In the genomic region with DNA sequence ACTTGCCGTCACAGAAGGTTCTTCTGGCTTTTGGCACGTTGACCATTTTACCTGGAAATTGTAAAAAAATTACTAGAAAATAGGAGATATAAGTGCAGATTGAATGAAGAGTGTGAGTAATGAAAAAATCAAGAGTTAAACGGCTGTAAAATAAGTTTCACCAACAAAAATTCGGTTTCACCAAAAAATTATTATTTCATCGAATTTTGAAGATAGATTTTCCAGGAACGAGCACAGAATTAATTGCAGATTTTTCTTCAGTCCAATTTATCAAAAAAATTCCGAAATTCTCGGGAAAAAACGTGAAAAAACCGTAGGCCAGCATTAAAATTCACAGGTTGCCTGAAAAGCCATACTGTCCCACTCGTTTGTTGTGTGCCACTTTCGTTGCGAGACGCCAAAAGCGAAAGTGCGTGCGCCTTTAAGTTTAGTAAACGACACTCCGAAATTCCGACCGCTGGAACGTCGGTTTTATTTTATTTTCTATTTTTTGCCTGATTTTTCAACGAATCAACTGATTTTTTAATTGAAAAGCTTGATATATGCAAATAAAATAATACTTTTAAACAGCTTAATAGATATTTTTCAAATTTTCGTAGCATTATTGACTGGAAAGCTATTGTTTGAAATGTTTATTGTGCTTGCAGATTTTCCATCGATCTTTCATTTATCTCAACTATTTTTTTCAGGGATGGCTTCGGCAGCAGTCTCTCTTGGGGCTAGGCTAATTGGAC, we compare ENCODE assay signal across 5 worm cellular contexts.
TF ChIP-seq lines count a peak whose summit lies in the region.

rpl-36.A (minus strand) TSS at position 51 of the 734 bp plus-strand sequence.
nuo-1 (plus strand) TSS at position 684 of the 734 bp plus-strand sequence.

TF ChIP-seq in whole organism, L1 larva, 84 proteins besides CTCF, POLR2A, EP300 and RAD21 (continues in another document):
- TF ChIP-seq lir-3 (tag; optimal IDR thresholded peaks at IDR 0.05; lab: Kevin White, UChicago; ENCODE audit: poor library complexity) (peak; percentile 51), nhr-47 (tag; optimal IDR thresholded peaks at IDR 0.05; lab: Kevin White, UChicago) (peak; percentile 85), pqm-1 (tag; optimal IDR thresholded peaks at IDR 0.05; lab: Kevin White, UChicago) (no peak), ceh-82 (tag; optimal IDR thresholded peaks at IDR 0.05; lab: Kevin White, UChicago) (peak; percentile 58 to 92 (median 76)), elt-3 (tag; optimal IDR thresholded peaks at IDR 0.05; lab: Kevin White, UChicago) (peak in 3 of 6 experiments; percentile 3 to 83 (median 41)), fkh-8 (tag; optimal IDR thresholded peaks at IDR 0.05; lab: Kevin White, UChicago) (peak; percentile 77), nhr-84 (tag; optimal IDR thresholded peaks at IDR 0.05; lab: Kevin White, UChicago) (no peak), aly-2 (tag; optimal IDR thresholded peaks at IDR 0.05; lab: Kevin White, UChicago) (no peak), efl-3 (GFP tag; optimal IDR thresholded peaks at IDR 0.05; lab: Kevin White, UChicago) (no peak), fkh-10 (GFP tag; optimal IDR thresholded peaks at IDR 0.05; lab: Kevin White, UChicago) (peak; percentile 25), mab-9 (GFP tag; IDR thresholded peaks at IDR 0.05; lab: Robert Waterston, UW) (no peak), snu-23 (GFP tag; optimal IDR thresholded peaks at IDR 0.05; lab: Kevin White, UChicago) (peak; percentile 91), pag-3 (tag; optimal IDR thresholded peaks at IDR 0.05; lab: Kevin White, UChicago; ENCODE audit: borderline replicate concordance, insufficient read depth) (no peak), rnt-1 (tag; optimal IDR thresholded peaks at IDR 0.05; lab: Kevin White, UChicago) (peak; percentile 84), zip-4 (GFP tag; optimal IDR thresholded peaks at IDR 0.05; lab: Kevin White, UChicago) (no peak), nhr-28 (tag; optimal IDR thresholded peaks at IDR 0.05; lab: Kevin White, UChicago) (no peak)

TF ChIP-seq in whole organism, L3 larva, 47 proteins besides CTCF, POLR2A, EP300 and RAD21 (continues in another document):
- TF ChIP-seq lsy-12 (tag; optimal IDR thresholded peaks at IDR 0.05; lab: Kevin White, UChicago), result peak; percentile 41
- TF ChIP-seq sea-2 (GFP tag; optimal IDR thresholded peaks at IDR 0.05; lab: Kevin White, UChicago), result no peak
- peak; percentile 47 for TF ChIP-seq ama-1 (optimal IDR thresholded peaks at IDR 0.05; lab: Kevin White, UChicago)
- no peak for TF ChIP-seq nhr-67 (tag; optimal IDR thresholded peaks at IDR 0.05; lab: Kevin White, UChicago)
- TF ChIP-seq elt-2 (tag; optimal IDR thresholded peaks at IDR 0.05; lab: Kevin White, UChicago), result peak; percentile 45
- TF ChIP-seq hmg-11 (tag; optimal IDR thresholded peaks at IDR 0.05; lab: Kevin White, UChicago), result peak; percentile 79
- TF ChIP-seq lin-39 (tag; optimal IDR thresholded peaks at IDR 0.05; lab: Kevin White, UChicago), result peak; percentile 96
- TF ChIP-seq aly-2 (tag; optimal IDR thresholded peaks at IDR 0.05; lab: Kevin White, UChicago), result no peak
- TF ChIP-seq nhr-76 (tag; optimal IDR thresholded peaks at IDR 0.05; lab: Kevin White, UChicago), result peak; percentile 21
- peak; percentile 33 for TF ChIP-seq pqm-1 (tag; optimal IDR thresholded peaks at IDR 0.05; lab: Kevin White, UChicago)
- peak; percentile 97 for TF ChIP-seq nfya-1 (tag; optimal IDR thresholded peaks at IDR 0.05; lab: Kevin White, UChicago; ENCODE audit: insufficient read depth)
- no peak for TF ChIP-seq eor-1 (tag; optimal IDR thresholded peaks at IDR 0.05; lab: Kevin White, UChicago)
- no peak for TF ChIP-seq egl-27 (tag; optimal IDR thresholded peaks at IDR 0.05; lab: Kevin White, UChicago)
- no peak for TF ChIP-seq ztf-4 (tag; optimal IDR thresholded peaks at IDR 0.05; lab: Kevin White, UChicago)
- TF ChIP-seq elt-1 (tag; optimal IDR thresholded peaks at IDR 0.05; lab: Kevin White, UChicago), result no peak
- TF ChIP-seq ceh-16 (tag; optimal IDR thresholded peaks at IDR 0.05; lab: Kevin White, UChicago), result no peak
- no peak for TF ChIP-seq ZK546.5 (tag; optimal IDR thresholded peaks at IDR 0.05; lab: Kevin White, UChicago)

TF ChIP-seq in whole organism, early embryonic, 17 proteins besides CTCF, POLR2A, EP300 and RAD21:
- TF ChIP-seq tbx-37 (GFP tag; conservative IDR thresholded peaks at IDR 0.05; lab: Robert Waterston, UW), result 0 out of 2 replicates have a peak, but pooled peaks have one; percentile 18
- TF ChIP-seq hmg-4 (GFP tag; optimal IDR thresholded peaks at IDR 0.05; lab: Kevin White, UChicago), result no peak
- TF ChIP-seq F13C5.2 (tag; optimal IDR thresholded peaks at IDR 0.05; lab: Kevin White, UChicago), result peak; percentile 23

TF ChIP-seq in whole organism, midembryonic, 9 proteins besides CTCF, POLR2A, EP300 and RAD21:
- 0 out of 2 replicates have a peak, but pooled peaks have one; percentile 22 for TF ChIP-seq ztf-23 (GFP tag; IDR thresholded peaks at IDR 0.05; lab: Robert Waterston, UW)
- TF ChIP-seq ztf-29 (GFP tag; IDR thresholded peaks at IDR 0.05; lab: Robert Waterston, UW), result no peak

TF ChIP-seq in whole organism, young adult, 124 proteins besides CTCF, POLR2A, EP300 and RAD21 (continues in another document):
- TF ChIP-seq F22D6.2 (tag; optimal IDR thresholded peaks at IDR 0.05; lab: Kevin White, UChicago) (no peak), hsf-1 (GFP tag; IDR thresholded peaks at IDR 0.05; lab: Robert Waterston, UW) (no peak), Y53F4B.3 (GFP tag; IDR thresholded peaks at IDR 0.05; lab: Robert Waterston, UW) (no peak), ztf-22 (GFP tag; optimal IDR thresholded peaks at IDR 0.05; lab: Kevin White, UChicago) (no peak), C17E4.6 (GFP tag; IDR thresholded peaks at IDR 0.05; lab: Robert Waterston, UW) (no peak), snpc-4 (GFP tag; optimal IDR thresholded peaks at IDR 0.05; lab: Kevin White, UChicago) (no peak), snpc-4 (tag; optimal IDR thresholded peaks at IDR 0.05; lab: Kevin White, UChicago) (peak in 3 of 4 experiments; percentile 17 to 70 (median 49)), somi-1 (GFP tag; optimal IDR thresholded peaks at IDR 0.05; lab: Kevin White, UChicago) (no peak), unc-62 (GFP tag; optimal IDR thresholded peaks at IDR 0.05; lab: Kevin White, UChicago) (peak; percentile 9), snpc-1.3 (tag; optimal IDR thresholded peaks at IDR 0.05; lab: Kevin White, UChicago; ENCODE audit: insufficient read depth) (peak; percentile 37), bed-2 (GFP tag; IDR thresholded peaks at IDR 0.05; lab: Robert Waterston, UW) (no peak), mxl-1 (tag; optimal IDR thresholded peaks at IDR 0.05; lab: Kevin White, UChicago) (no peak), fkh-3 (tag; optimal IDR thresholded peaks at IDR 0.05; lab: Kevin White, UChicago) (no peak), zim-3 (tag; optimal IDR thresholded peaks at IDR 0.05; lab: Kevin White, UChicago) (no peak), T07F8.4 (tag; optimal IDR thresholded peaks at IDR 0.05; lab: Kevin White, UChicago) (no peak), rec-8 (tag; optimal IDR thresholded peaks at IDR 0.05; lab: Kevin White, UChicago) (no peak), cebp-1 (GFP tag; IDR thresholded peaks at IDR 0.05; lab: Robert Waterston, UW) (no peak), cebp-1 (tag; optimal IDR thresholded peaks at IDR 0.05; lab: Kevin White, UChicago) (peak; percentile 49), ZK185.1 (tag; optimal IDR thresholded peaks at IDR 0.05; lab: Kevin White, UChicago; ENCODE audit: poor library complexity, severe bottlenecking) (peak; percentile 50), nfyb-1 (GFP tag; IDR thresholded peaks at IDR 0.05; lab: Robert Waterston, UW) (0 out of 2 replicates have a peak, but pooled peaks have one; percentile 10), mes-4 (tag; optimal IDR thresholded peaks at IDR 0.05; lab: Kevin White, UChicago) (no peak), F49E8.2 (tag; optimal IDR thresholded peaks at IDR 0.05; lab: Kevin White, UChicago; ENCODE audit: insufficient read depth) (peak; percentile 47), ceh-79 (tag; optimal IDR thresholded peaks at IDR 0.05; lab: Kevin White, UChicago) (no peak), rpc-1 (optimal IDR thresholded peaks at IDR 0.05; lab: Kevin White, UChicago) (no peak), rpc-1 (tag; optimal IDR thresholded peaks at IDR 0.05; lab: Kevin White, UChicago) (no peak), ccch-3 (GFP tag; optimal IDR thresholded peaks at IDR 0.05; lab: Kevin White, UChicago) (no peak), ets-4 (GFP tag; optimal IDR thresholded peaks at IDR 0.05; lab: Kevin White, UChicago) (no peak), mel-28 (tag; optimal IDR thresholded peaks at IDR 0.05; lab: Kevin White, UChicago; ENCODE audit: borderline replicate concordance) (no peak), mcd-1 (GFP tag; IDR thresholded peaks at IDR 0.05; lab: Robert Waterston, UW) (peak; percentile 70), Y95B8A.8 (GFP tag; IDR thresholded peaks at IDR 0.05; lab: Robert Waterston, UW) (no peak), sea-2 (GFP tag; IDR thresholded peaks at IDR 0.05; lab: Robert Waterston, UW) (no peak), sptf-2 (GFP tag; optimal IDR thresholded peaks at IDR 0.05; lab: Kevin White, UChicago) (no peak), lsy-27 (tag; optimal IDR thresholded peaks at IDR 0.05; lab: Kevin White, UChicago; ENCODE audit: borderline replicate concordance, insufficient read depth) (no peak), ztf-3 (GFP tag; optimal IDR thresholded peaks at IDR 0.05; lab: Kevin White, UChicago) (no peak), nhr-120 (GFP tag; IDR thresholded peaks at IDR 0.05; lab: Robert Waterston, UW) (no peak), ztf-18 (tag; optimal IDR thresholded peaks at IDR 0.05; lab: Kevin White, UChicago) (peak; percentile 32), chd-7 (tag; optimal IDR thresholded peaks at IDR 0.05; lab: Kevin White, UChicago) (no peak), ceh-27 (GFP tag; optimal IDR thresholded peaks at IDR 0.05; lab: Kevin White, UChicago) (peak; percentile 45), lsl-1 (GFP tag; optimal IDR thresholded peaks at IDR 0.05; lab: Kevin White, UChicago) (peak; percentile 89), athp-1 (tag; optimal IDR thresholded peaks at IDR 0.05; lab: Kevin White, UChicago) (no peak), lir-1 (GFP tag; conservative IDR thresholded peaks at IDR 0.05; lab: Robert Waterston, UW) (no peak), rcor-1 (GFP tag; IDR thresholded peaks at IDR 0.05; lab: Robert Waterston, UW) (0 out of 2 replicates have a peak, but pooled peaks have one; percentile 19), Y79H2A.3 (GFP tag; conservative IDR thresholded peaks at IDR 0.05; lab: Robert Waterston, UW) (no peak), madf-8 (GFP tag; conservative IDR thresholded peaks at IDR 0.05; lab: Robert Waterston, UW) (peak; percentile 55), bed-1 (GFP tag; IDR thresholded peaks at IDR 0.05; lab: Robert Waterston, UW) (no peak), F37B4.10 (GFP tag; IDR thresholded peaks at IDR 0.05; lab: Robert Waterston, UW) (no peak), madf-3 (GFP tag; IDR thresholded peaks at IDR 0.05; lab: Robert Waterston, UW) (no peak)

Comparison
In these comparisons a context has a peak if more than half of its experiments do, and no peak if none do; other contexts are left out.
1. Of the 8 proteins assayed by ChIP-seq in both whole organism, young adult and whole organism, L1 larva: peak only in whole organism, young adult: unc-62; only in whole organism, L1 larva: nhr-90 and unc-130; in both: dpl-1, efl-1 and snpc-4; in neither: 1; mixed calls (peak in some experiments, not most) for 1.